Worm (Caenorhabditis elegans) whole organism, early embryonic: Measurements from ENCODE around the gene K08D8.2.

Experiments used
- B0310.2 ChIP-seq: sonication (generic microtip); optimal IDR thresholded peaks from 2 replicates; lab custom pipeline; 2016; ENCODE audit warnings: mild to moderate bottlenecking, missing genetic modification characterization, missing compliant biosample characterization
- F13C5.2 ChIP-seq: sonication (generic microtip); optimal IDR thresholded peaks from 2 replicates; lab custom pipeline; 2017; ENCODE audit warnings: mild to moderate bottlenecking, missing genetic modification characterization, inconsistent platforms, missing compliant biosample characterization
- aly-1 ChIP-seq: sonication (generic microtip); optimal IDR thresholded peaks from 2 replicates; lab custom pipeline; 2016; ENCODE audit warnings: missing genetic modification characterization, missing compliant biosample characterization
- ama-1 ChIP-seq: fragments of 150-350 bp; optimal IDR thresholded peaks from 2 replicates; lab custom pipeline; 2014
- ceh-13 ChIP-seq: fragments of 200-800 bp; sonication (Bioruptor generic); optimal IDR thresholded peaks from 2 replicates; lab custom pipeline; 2018; ENCODE audit warnings: mild to moderate bottlenecking, missing genetic modification characterization, missing compliant biosample characterization
- ceh-36 ChIP-seq: sonication (generic microtip); optimal IDR thresholded peaks from 2 replicates; lab custom pipeline; 2016; ENCODE audit warnings: missing genetic modification characterization, inconsistent platforms, missing compliant biosample characterization
- ets-7 ChIP-seq: sonication (generic microtip); optimal IDR thresholded peaks from 2 replicates; lab custom pipeline; 2016; ENCODE audit warnings: missing genotype, missing genetic modification characterization, missing compliant biosample characterization
- flt-1 ChIP-seq: fragments of 200-800 bp; sonication (Bioruptor generic); IDR thresholded peaks from 2 replicates; pipeline ENCODE4 v1.3.6; 2022; ENCODE audit warnings: missing genetic modification characterization, missing compliant biosample characterization
- hmbx-1 ChIP-seq: sonication (generic microtip); optimal IDR thresholded peaks from 2 replicates; lab custom pipeline; 2016; ENCODE audit warnings: mild to moderate bottlenecking, missing genetic modification characterization, missing compliant biosample characterization
- hmg-4 ChIP-seq: fragments of 200-800 bp; sonication (Bioruptor generic); optimal IDR thresholded peaks from 2 replicates; lab custom pipeline; 2018; ENCODE audit warnings: mild to moderate bottlenecking, missing genetic modification characterization, missing compliant biosample characterization
- hnd-1 ChIP-seq: sonication (generic microtip); optimal IDR thresholded peaks from 2 replicates; lab custom pipeline; 2016; ENCODE audit warnings: missing genetic modification characterization, missing compliant biosample characterization
- pes-1 ChIP-seq: fragments of 200-800 bp; sonication (Bioruptor generic); IDR thresholded peaks from 2 replicates; pipeline ENCODE4 v1.3.6; 2022; ENCODE audit warnings: missing genetic modification reagents, missing genetic modification characterization, missing compliant biosample characterization
- scrt-1 ChIP-seq: fragments of 200-800 bp; sonication (Bioruptor generic); IDR thresholded peaks from 2 replicates; pipeline ENCODE4 v1.3.6; 2022; ENCODE audit warnings: missing genetic modification characterization, missing compliant biosample characterization
- sea-1 ChIP-seq: fragments of 200-800 bp; sonication (Bioruptor generic); conservative IDR thresholded peaks from 2 replicates; pipeline ENCODE4 v1.3.6; 2022; ENCODE audit warnings: missing genetic modification characterization, missing compliant biosample characterization
- tbx-11 ChIP-seq: fragments of 200-800 bp; sonication (Bioruptor generic); IDR thresholded peaks from 2 replicates; pipeline ENCODE4 v1.3.6; 2022; ENCODE audit warnings: missing genetic modification characterization, missing compliant biosample characterization
- tbx-37 ChIP-seq: fragments of 200-800 bp; sonication (Bioruptor generic); conservative IDR thresholded peaks from 2 replicates; pipeline ENCODE4 v1.3.6; 2022; ENCODE audit warnings: missing genetic modification reagents, missing genetic modification characterization, missing compliant biosample characterization
- tra-4 ChIP-seq: sonication (generic microtip); optimal IDR thresholded peaks from 2 replicates; lab custom pipeline; 2017; ENCODE audit warnings: missing genetic modification characterization, missing compliant biosample characterization

K08D8.2 gene

DNA sequence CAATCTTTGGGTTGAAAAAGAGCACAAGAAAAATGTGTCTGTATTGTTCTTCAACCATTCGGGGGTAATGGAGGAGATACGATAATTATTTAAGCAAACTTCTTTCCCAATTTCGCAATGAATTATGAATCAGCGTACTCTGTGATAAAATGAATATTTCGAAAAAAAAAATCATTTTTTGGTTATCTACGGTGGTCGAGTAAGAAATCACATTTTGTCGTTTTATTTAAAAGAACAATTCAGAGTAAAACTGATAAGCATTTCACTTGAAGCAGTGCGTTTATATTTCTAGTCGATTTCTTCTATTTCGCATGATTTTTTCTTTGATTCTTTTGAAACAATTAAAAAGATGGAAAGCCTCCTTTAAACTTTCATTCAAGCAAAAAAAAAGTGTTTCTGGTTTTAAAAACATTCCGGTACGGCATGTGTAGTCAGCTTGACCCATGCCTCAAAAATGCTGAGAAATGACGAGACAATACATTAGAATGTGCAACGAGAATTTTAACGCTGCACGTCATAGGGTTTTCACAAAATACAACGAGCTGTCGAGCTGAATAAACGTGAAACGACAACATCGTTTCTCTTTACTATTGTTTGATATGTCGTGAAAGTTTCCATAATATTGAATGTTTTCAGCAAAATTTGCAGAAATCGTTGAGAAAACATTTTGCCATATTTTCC is at the start of gene K08D8.2:
K08D8.2 (plus strand) TSS at position 631 of the 681 bp plus-strand sequence.
- no peak for TF ChIP-seq hnd-1 (tag; lab: Kevin White, UChicago)
- TF ChIP-seq hmbx-1 (tag; lab: Kevin White, UChicago) = no peak
- TF ChIP-seq ceh-36 (tag; lab: Kevin White, UChicago) = no peak
- TF ChIP-seq aly-1 (tag; lab: Kevin White, UChicago) = no peak

DNA sequence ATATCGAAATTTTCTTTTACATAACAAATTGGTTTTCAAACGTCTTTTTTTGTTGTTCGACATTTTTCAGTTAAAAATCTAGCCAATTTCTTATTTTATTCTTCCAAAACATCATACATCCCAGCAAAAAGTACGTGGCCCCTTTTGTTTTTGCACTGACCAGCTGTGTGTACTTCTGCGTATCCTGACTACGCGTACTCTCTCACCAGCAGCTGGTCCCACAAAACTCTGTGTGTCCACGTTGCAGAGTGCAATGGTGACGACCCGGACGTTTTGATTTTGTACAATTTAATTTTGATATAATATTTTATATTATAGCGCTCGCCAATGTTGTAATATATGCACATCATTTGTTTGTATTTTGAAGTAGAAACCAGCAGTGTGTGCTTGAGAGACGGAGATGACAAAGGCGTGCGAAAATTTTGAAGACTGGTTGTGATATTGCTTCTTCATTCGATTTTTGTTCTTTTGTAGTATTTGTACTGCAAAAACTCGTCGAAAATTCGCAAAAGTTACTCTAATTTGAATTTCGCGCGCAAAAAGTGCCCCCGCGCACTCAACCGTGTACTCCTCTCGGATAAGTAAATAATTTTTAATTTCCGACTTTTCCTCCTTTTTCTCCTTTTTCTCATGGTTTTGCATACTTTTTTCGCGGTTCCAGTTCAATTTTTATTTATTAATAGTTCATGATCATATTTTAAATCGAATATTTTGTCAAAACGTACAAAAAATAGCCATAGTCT is 48.3 kb upstream of the K08D8.2 start:
- no peak for TF ChIP-seq hmg-4 (GFP tag; lab: Kevin White, UChicago)
- no peak for TF ChIP-seq B0310.2 (tag; lab: Kevin White, UChicago)
- TF ChIP-seq ceh-36 (tag; lab: Kevin White, UChicago) = no peak
- TF ChIP-seq hmbx-1 (tag; lab: Kevin White, UChicago) = no peak
- no peak for TF ChIP-seq hnd-1 (tag; lab: Kevin White, UChicago)
- no peak for TF ChIP-seq sea-1 (GFP tag; lab: Robert Waterston, UW)
- no peak for TF ChIP-seq F13C5.2 (tag; lab: Kevin White, UChicago)
- no peak for TF ChIP-seq aly-1 (tag; lab: Kevin White, UChicago)
- no peak for TF ChIP-seq ets-7 (tag; lab: Kevin White, UChicago)
- TF ChIP-seq ceh-13 (GFP tag; lab: Kevin White, UChicago) = no peak
- TF ChIP-seq tbx-11 (GFP tag; lab: Robert Waterston, UW) = no peak
- TF ChIP-seq scrt-1 = no peak
- TF ChIP-seq pes-1 (GFP tag; lab: Robert Waterston, UW) = no peak
- TF ChIP-seq ama-1 = no peak
- no peak for TF ChIP-seq flt-1 (GFP tag; lab: Robert Waterston, UW)
- no peak for TF ChIP-seq tbx-37 (GFP tag; lab: Robert Waterston, UW)
- no peak for TF ChIP-seq tra-4 (tag; lab: Kevin White, UChicago)

DNA sequence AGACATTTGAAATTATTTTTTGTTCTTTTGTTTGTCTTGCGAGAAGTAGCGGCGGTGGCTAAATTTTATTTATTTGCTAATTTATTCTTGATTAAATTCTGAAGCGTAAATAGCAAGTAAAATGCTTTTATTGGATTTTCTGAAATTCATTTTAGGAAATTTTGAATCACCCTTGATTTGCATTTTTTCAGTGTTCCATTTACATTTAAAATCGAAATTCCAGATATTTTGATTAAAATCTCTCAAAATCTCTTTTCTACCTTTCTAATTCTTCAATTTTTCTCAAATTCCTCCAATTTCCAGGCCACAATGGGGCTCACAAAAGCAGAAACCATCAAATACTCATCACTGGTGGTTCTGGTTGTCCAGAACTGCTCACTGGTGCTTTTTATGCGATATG is 47.6 kb upstream of the K08D8.2 start, which contains the start of gene nstp-5:
nstp-5 (plus strand) TSS at position 301 of the 400 bp plus-strand sequence.
- no peak for TF ChIP-seq ama-1
- no peak for TF ChIP-seq pes-1 (GFP tag; lab: Robert Waterston, UW)
- no peak for TF ChIP-seq ceh-36 (tag; lab: Kevin White, UChicago)
- TF ChIP-seq sea-1 (GFP tag; lab: Robert Waterston, UW) = no peak
- no peak for TF ChIP-seq hmbx-1 (tag; lab: Kevin White, UChicago)

ce11 chrIV:12859797-12860196 is 43.1 kb upstream of the K08D8.2 start, which contains the start of gene gcy-18:
Gene gcy-18 (plus strand): TSS chrIV:12860097.
- no peak for TF ChIP-seq tbx-37 (GFP tag; lab: Robert Waterston, UW)

DNA sequence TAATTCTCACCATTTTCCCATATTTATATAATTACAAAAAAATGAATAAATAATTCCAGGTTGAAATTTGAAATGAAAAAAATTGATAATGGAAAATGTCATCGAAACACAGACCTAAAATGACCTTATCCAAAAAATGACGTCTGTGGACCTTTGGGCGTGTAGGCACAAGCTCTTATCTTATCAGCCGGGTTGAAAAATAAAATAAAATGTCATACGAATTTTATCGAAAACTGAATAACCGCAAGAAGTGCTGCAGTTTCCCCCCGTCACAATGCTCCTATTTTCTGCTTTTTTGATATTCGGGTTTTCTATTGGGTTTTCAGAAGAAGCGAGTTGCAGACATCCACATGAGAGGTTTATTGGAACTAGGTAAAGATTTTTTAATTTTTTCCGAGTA is 37.0 kb upstream of the K08D8.2 start, which contains the start of gene clec-186:
clec-186 (plus strand) TSS at position 226 of the 400 bp plus-strand sequence.
- no peak for TF ChIP-seq hmbx-1 (tag; lab: Kevin White, UChicago)
- TF ChIP-seq pes-1 (GFP tag; lab: Robert Waterston, UW) = no peak
- no peak for TF ChIP-seq F13C5.2 (tag; lab: Kevin White, UChicago)
- TF ChIP-seq tbx-37 (GFP tag; lab: Robert Waterston, UW) = no peak
- TF ChIP-seq aly-1 (tag; lab: Kevin White, UChicago) = no peak
- no peak for TF ChIP-seq ceh-13 (GFP tag; lab: Kevin White, UChicago)
- no peak for TF ChIP-seq hnd-1 (tag; lab: Kevin White, UChicago)
- TF ChIP-seq ama-1 = no peak
- no peak for TF ChIP-seq ceh-36 (tag; lab: Kevin White, UChicago)
- no peak for TF ChIP-seq hmg-4 (GFP tag; lab: Kevin White, UChicago)
- no peak for TF ChIP-seq tra-4 (tag; lab: Kevin White, UChicago)
- no peak for TF ChIP-seq ets-7 (tag; lab: Kevin White, UChicago)
- no peak for TF ChIP-seq sea-1 (GFP tag; lab: Robert Waterston, UW)
- no peak for TF ChIP-seq tbx-11 (GFP tag; lab: Robert Waterston, UW)
- TF ChIP-seq scrt-1 = no peak
- no peak for TF ChIP-seq flt-1 (GFP tag; lab: Robert Waterston, UW)

- TF ChIP-seq F13C5.2 (tag; lab: Kevin White, UChicago) = no peak
- no peak for TF ChIP-seq tra-4 (tag; lab: Kevin White, UChicago)
- TF ChIP-seq flt-1 (GFP tag; lab: Robert Waterston, UW) = no peak
- no peak for TF ChIP-seq pes-1 (GFP tag; lab: Robert Waterston, UW)
- TF ChIP-seq sea-1 (GFP tag; lab: Robert Waterston, UW) = no peak
- no peak for TF ChIP-seq ama-1
- no peak for TF ChIP-seq hnd-1 (tag; lab: Kevin White, UChicago)
- TF ChIP-seq tbx-37 (GFP tag; lab: Robert Waterston, UW) = no peak
- TF ChIP-seq scrt-1 = no peak
- no peak for TF ChIP-seq ceh-36 (tag; lab: Kevin White, UChicago)
- TF ChIP-seq tbx-11 (GFP tag; lab: Robert Waterston, UW) = no peak
- TF ChIP-seq hmg-4 (GFP tag; lab: Kevin White, UChicago) = no peak
- no peak for TF ChIP-seq aly-1 (tag; lab: Kevin White, UChicago)
- TF ChIP-seq B0310.2 (tag; lab: Kevin White, UChicago) = no peak
- TF ChIP-seq hmbx-1 (tag; lab: Kevin White, UChicago) = no peak
- no peak for TF ChIP-seq ets-7 (tag; lab: Kevin White, UChicago)
- no peak for TF ChIP-seq ceh-13 (GFP tag; lab: Kevin White, UChicago)
Observed at ce11 chrIV:12869383-12869782, 33.5 kb upstream of the K08D8.2 start.

ce11 chrIV:12869812-12870211 is 33.0 kb upstream of the K08D8.2 start:
- no peak for TF ChIP-seq tra-4 (tag; lab: Kevin White, UChicago)
